Worm (Caenorhabditis elegans) whole organism, mixed stage, embryonic: ENCODE data around the gene C52E2.5.

Experiments used
- blmp-1 ChIP-seq: fragments of 150-350 bp; optimal IDR thresholded peaks from 2 replicates; lab custom pipeline; 2014; ENCODE audit warnings: missing biosample characterization, missing genetic modification characterization
- ces-1 ChIP-seq: fragments of 150-350 bp; optimal IDR thresholded peaks from 2 replicates; lab custom pipeline; 2014; ENCODE audit warnings: missing biosample characterization, missing genetic modification reagents, missing genetic modification characterization
- drap-1 ChIP-seq: fragments of 200-800 bp; sonication (Bioruptor generic); optimal IDR thresholded peaks from 3 replicates; lab custom pipeline; 2018; ENCODE audit warnings: mild to moderate bottlenecking, missing genetic modification characterization, missing compliant biosample characterization
- elt-1 ChIP-seq: sonication (generic microtip); optimal IDR thresholded peaks from 2 replicates; lab custom pipeline; 2017; ENCODE audit warnings: missing genetic modification characterization, mild to moderate bottlenecking, missing compliant biosample characterization, antibody characterized with exemption, moderate library complexity, borderline replicate concordance; ENCODE audit not compliant: insufficient read depth
- ham-2 ChIP-seq: fragments of 200-800 bp; sonication (Bioruptor generic); optimal IDR thresholded peaks from 2 replicates; lab custom pipeline; 2018; ENCODE audit warnings: mild to moderate bottlenecking, missing genetic modification characterization, missing compliant biosample characterization
- lin-13 ChIP-seq: fragments of 150-350 bp; optimal IDR thresholded peaks from 2 replicates; lab custom pipeline; 2014; ENCODE audit warnings: missing biosample characterization, missing genetic modification characterization
- mls-2 ChIP-seq: sonication (generic microtip); optimal IDR thresholded peaks from 2 replicates; lab custom pipeline; 2016; ENCODE audit warnings: mild to moderate bottlenecking, missing genetic modification characterization, moderate library complexity, missing compliant biosample characterization

The C52E2.5 gene

DNA sequence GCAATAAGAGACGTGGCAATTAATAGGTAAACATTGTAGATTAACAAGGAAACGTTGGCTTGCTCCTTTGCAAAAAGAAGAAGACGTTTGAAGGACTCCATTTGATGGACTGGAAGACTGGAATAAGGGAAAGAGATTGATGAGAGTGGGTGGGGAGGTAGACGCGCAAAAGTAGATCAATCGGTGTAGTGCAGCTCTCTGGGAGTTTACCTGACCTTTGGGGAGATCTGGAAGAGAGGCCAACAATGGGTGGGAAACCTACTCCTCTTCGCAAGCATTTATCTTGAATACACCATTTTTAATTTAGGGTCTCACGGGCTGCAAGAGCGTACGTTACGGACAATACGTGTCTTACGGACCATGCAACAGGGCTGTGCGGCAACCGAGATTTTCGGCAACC lies 36.4 kb downstream of the C52E2.5 start, which contains the start of gene C08F1.12:
TSS of gene C08F1.12 (minus strand) at position 101 of the 400 bp plus-strand sequence.
- TF ChIP-seq elt-1 (tag; lab: Kevin White, UChicago) (no peak), lin-13 (tag; lab: Kevin White, UChicago) (no peak), ham-2 (GFP tag; lab: Kevin White, UChicago) (no peak), blmp-1 (tag; lab: Kevin White, UChicago) (no peak), ces-1 (no peak), mls-2 (tag; lab: Kevin White, UChicago) (no peak), drap-1 (GFP tag; lab: Kevin White, UChicago) (no peak)
